Worm (Caenorhabditis elegans) whole organism, early embryonic: ENCODE results near the gene F47B8.14.

Experiments
- F13C5.2 ChIP-seq: sonication (generic microtip); optimal IDR thresholded peaks from 2 replicates; lab custom pipeline; 2017; ENCODE audit warnings: mild to moderate bottlenecking, missing genetic modification characterization, inconsistent platforms, missing compliant biosample characterization
- ama-1 ChIP-seq: fragments of 150-350 bp; optimal IDR thresholded peaks from 2 replicates; lab custom pipeline; 2014
- ets-7 ChIP-seq: sonication (generic microtip); optimal IDR thresholded peaks from 2 replicates; lab custom pipeline; 2016; ENCODE audit warnings: missing genotype, missing genetic modification characterization, missing compliant biosample characterization
- flt-1 ChIP-seq: fragments of 200-800 bp; sonication (Bioruptor generic); IDR thresholded peaks from 2 replicates; pipeline ENCODE4 v1.3.6; 2022; ENCODE audit warnings: missing genetic modification characterization, missing compliant biosample characterization
- hnd-1 ChIP-seq: sonication (generic microtip); optimal IDR thresholded peaks from 2 replicates; lab custom pipeline; 2016; ENCODE audit warnings: missing genetic modification characterization, missing compliant biosample characterization
- tbx-11 ChIP-seq: fragments of 200-800 bp; sonication (Bioruptor generic); IDR thresholded peaks from 2 replicates; pipeline ENCODE4 v1.3.6; 2022; ENCODE audit warnings: missing genetic modification characterization, missing compliant biosample characterization
- tbx-37 ChIP-seq: fragments of 200-800 bp; sonication (Bioruptor generic); conservative IDR thresholded peaks from 2 replicates; pipeline ENCODE4 v1.3.6; 2022; ENCODE audit warnings: missing genetic modification reagents, missing genetic modification characterization, missing compliant biosample characterization
- tra-4 ChIP-seq: sonication (generic microtip); optimal IDR thresholded peaks from 2 replicates; lab custom pipeline; 2017; ENCODE audit warnings: missing genetic modification characterization, missing compliant biosample characterization

ce11 chrV:14301076-14301475 lies 19.3 kb upstream of the F47B8.14 start, which contains the start of gene F14D7.6:
- TF ChIP-seq ama-1 (lab: Kevin White, UChicago) (no peak), tra-4 (tag; lab: Kevin White, UChicago) (no peak), ets-7 (tag; lab: Kevin White, UChicago) (no peak), tbx-11 (GFP tag; lab: Robert Waterston, UW) (no peak), F13C5.2 (tag; lab: Kevin White, UChicago) (no peak), flt-1 (GFP tag; lab: Robert Waterston, UW) (no peak), hnd-1 (tag; lab: Kevin White, UChicago) (no peak), tbx-37 (GFP tag; lab: Robert Waterston, UW) (no peak)
